Fruit fly (Drosophila melanogaster) S2 (cell line): Measurements from ENCODE around the gene Ku80.

Source experiments
- CG8478 ChIP-seq: fragments of >200 bp; optimal IDR thresholded peaks from 2 replicates; lab custom pipeline; 2018
- CTCF ChIP-seq, 2 experiments: fragments of >200 bp; optimal IDR thresholded peaks; 2 replicates each; lab custom pipeline; 2018

DNA sequence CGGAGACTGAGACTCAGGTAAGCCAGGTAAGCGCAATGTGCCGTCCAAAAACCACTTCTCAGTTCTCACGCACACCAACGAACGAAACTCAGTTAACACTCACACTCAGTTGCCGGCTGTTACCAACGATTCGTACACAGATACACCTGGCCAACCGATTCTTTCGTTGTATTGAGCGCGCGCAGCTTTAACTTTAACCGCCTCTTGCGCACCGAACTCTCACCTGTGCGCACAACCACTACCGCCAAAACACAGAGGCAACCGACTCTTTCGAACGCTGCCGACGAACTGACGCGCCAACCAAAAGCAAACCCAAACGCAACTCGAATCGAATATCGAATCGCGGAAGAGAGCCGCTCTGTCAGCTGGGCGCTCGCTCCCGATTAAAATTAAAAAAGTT lies 8.5 kb downstream of the Ku80 start, which contains the start of gene Gli:
- TF ChIP-seq CG8478 = no peak
- TF ChIP-seq CTCF (optimal IDR thresholded peaks at IDR 0.05; lab: Kevin White, UChicago) = no peak
